Worm (Caenorhabditis elegans) whole organism, young adult: ENCODE measurements around the gene mccc-2.

Experiments
- B0261.1 ChIP-seq: sonication (generic microtip); optimal IDR thresholded peaks from 2 replicates; lab custom pipeline; 2016; ENCODE audit warnings: mild to moderate bottlenecking, missing genetic modification characterization, moderate library complexity, missing compliant biosample characterization
- B0336.3 ChIP-seq: fragments of 200-800 bp; sonication (Bioruptor generic); IDR thresholded peaks from 2 replicates; pipeline ENCODE4 v1.3.6; 2022; ENCODE audit warnings: missing genetic modification characterization, missing compliant biosample characterization
- D2030.7 ChIP-seq: fragments of 200-800 bp; sonication (Bioruptor generic); IDR thresholded peaks from 2 replicates; pipeline ENCODE4 v1.3.6; 2022; ENCODE audit warnings: missing genetic modification reagents, missing genetic modification characterization, missing compliant biosample characterization
- F33H1.4 ChIP-seq: fragments of 200-800 bp; sonication (Bioruptor generic); IDR thresholded peaks from 2 replicates; pipeline ENCODE4 v1.3.6; 2022; ENCODE audit warnings: missing genetic modification reagents, missing genetic modification characterization, missing compliant biosample characterization
- F49E8.2 ChIP-seq: sonication (generic microtip); optimal IDR thresholded peaks from 3 replicates; lab custom pipeline; 2017; ENCODE audit warnings: missing genetic modification characterization, mild to moderate bottlenecking, missing compliant biosample characterization, antibody characterized with exemption, moderate library complexity; ENCODE audit not compliant: insufficient read depth
- F52B5.7 ChIP-seq: sonication (generic microtip); optimal IDR thresholded peaks from 2 replicates; lab custom pipeline; 2016; ENCODE audit warnings: mild to moderate bottlenecking, missing genetic modification characterization, missing compliant biosample characterization
- T07F8.4 ChIP-seq: sonication (generic microtip); optimal IDR thresholded peaks from 2 replicates; lab custom pipeline; 2016; ENCODE audit warnings: mild to moderate bottlenecking, missing genetic modification characterization, moderate library complexity, missing compliant biosample characterization
- Y53F4B.3 ChIP-seq: fragments of 200-800 bp; sonication (Bioruptor generic); IDR thresholded peaks from 2 replicates; pipeline ENCODE4 v1.3.6; 2022; ENCODE audit warnings: missing genetic modification reagents, missing genetic modification characterization, missing compliant biosample characterization
- Y56A3A.18 ChIP-seq: fragments of 200-800 bp; sonication (Bioruptor generic); IDR thresholded peaks from 2 replicates; pipeline ENCODE4 v1.3.6; 2022; ENCODE audit warnings: missing genetic modification reagents, missing genetic modification characterization, missing compliant biosample characterization
- Y79H2A.3 ChIP-seq: fragments of 200-800 bp; sonication (Bioruptor generic); conservative IDR thresholded peaks from 2 replicates; pipeline ENCODE4 v1.3.6; 2022; ENCODE audit warnings: missing genetic modification reagents, missing genetic modification characterization, missing compliant biosample characterization
- ama-1 ChIP-seq, 3 experiments: fragments of 150-350 bp in 1 of 3; sonication (generic microtip) in 2 of 3; optimal IDR thresholded peaks; 2 replicates each; lab custom pipeline; 2014 to 2018; ENCODE audit warnings: missing biosample characterization in 2 of 3, missing genetic modification characterization in 2 of 3, missing genetic modification reagents in 2 of 3
- aptf-2 ChIP-seq: fragments of 200-800 bp; sonication (Bioruptor generic); conservative IDR thresholded peaks from 2 replicates; pipeline ENCODE4 v1.3.6; 2022; ENCODE audit warnings: missing genetic modification reagents, missing genetic modification characterization, missing compliant biosample characterization
- atf-7 ChIP-seq: sonication (generic microtip); optimal IDR thresholded peaks from 2 replicates; lab custom pipeline; 2017; ENCODE audit warnings: mild to moderate bottlenecking, missing genetic modification characterization, missing compliant biosample characterization
- athp-1 ChIP-seq: sonication (generic microtip); optimal IDR thresholded peaks from 2 replicates; lab custom pipeline; 2017; ENCODE audit warnings: mild to moderate bottlenecking, missing genetic modification characterization, missing compliant biosample characterization
- attf-3 ChIP-seq: fragments of 200-800 bp; sonication (Bioruptor generic); conservative IDR thresholded peaks from 2 replicates; pipeline ENCODE4 v1.3.6; 2022; ENCODE audit warnings: missing genetic modification reagents, missing genetic modification characterization, missing compliant biosample characterization
- bed-2 ChIP-seq: fragments of 200-800 bp; sonication (Bioruptor generic); IDR thresholded peaks from 2 replicates; pipeline ENCODE4 v1.3.6; 2022; ENCODE audit warnings: missing genetic modification reagents, missing genetic modification characterization, missing compliant biosample characterization
- ceh-27 ChIP-seq: fragments of 200-800 bp; sonication (Bioruptor generic); optimal IDR thresholded peaks from 2 replicates; lab custom pipeline; 2018; ENCODE audit warnings: mild to moderate bottlenecking, missing genetic modification characterization, moderate library complexity, missing compliant biosample characterization
- ceh-40 ChIP-seq: fragments of 200-800 bp; sonication (Bioruptor generic); IDR thresholded peaks from 2 replicates; pipeline ENCODE4 v1.3.6; 2022; ENCODE audit warnings: missing genetic modification characterization, missing compliant biosample characterization
- ceh-58 ChIP-seq: fragments of 200-800 bp; sonication (Bioruptor generic); IDR thresholded peaks from 2 replicates; pipeline ENCODE4 v1.3.6; 2022; ENCODE audit warnings: missing genetic modification characterization, missing compliant biosample characterization
- ceh-91 ChIP-seq: fragments of 200-800 bp; sonication (Bioruptor generic); IDR thresholded peaks from 2 replicates; pipeline ENCODE4 v1.3.6; 2022; ENCODE audit warnings: missing genetic modification reagents, missing genetic modification characterization, missing compliant biosample characterization
- chd-7 ChIP-seq: sonication (generic microtip); optimal IDR thresholded peaks from 2 replicates; lab custom pipeline; 2016; ENCODE audit warnings: mild to moderate bottlenecking, missing genetic modification characterization, moderate library complexity, missing compliant biosample characterization
- die-1 ChIP-seq: sonication (generic microtip); optimal IDR thresholded peaks from 2 replicates; lab custom pipeline; 2016; ENCODE audit warnings: missing genotype, mild to moderate bottlenecking, missing genetic modification characterization, missing compliant biosample characterization
- egl-18 ChIP-seq: fragments of 200-800 bp; sonication (Bioruptor generic); IDR thresholded peaks from 2 replicates; pipeline ENCODE4 v1.3.6; 2022; ENCODE audit warnings: missing genetic modification reagents, missing genetic modification characterization, missing compliant biosample characterization
- egrh-3 ChIP-seq: fragments of 200-800 bp; sonication (Bioruptor generic); IDR thresholded peaks from 2 replicates; pipeline ENCODE4 v1.3.6; 2022; ENCODE audit warnings: missing genetic modification reagents, missing genetic modification characterization, missing compliant biosample characterization
- him-1 ChIP-seq: sonication (generic microtip); optimal IDR thresholded peaks from 2 replicates; lab custom pipeline; 2016; ENCODE audit warnings: missing genotype, missing genetic modification reagents, missing genetic modification characterization, missing compliant biosample characterization
- hsf-1 ChIP-seq: fragments of 200-800 bp; sonication (Bioruptor generic); IDR thresholded peaks from 2 replicates; pipeline ENCODE4 v1.3.6; 2022; ENCODE audit warnings: missing genetic modification reagents, missing genetic modification characterization, missing compliant biosample characterization
- let-526 ChIP-seq: fragments of 200-800 bp; sonication (Bioruptor generic); IDR thresholded peaks from 2 replicates; pipeline ENCODE4 v1.3.6; 2022; ENCODE audit warnings: missing genetic modification reagents, missing genetic modification characterization, missing compliant biosample characterization
- let-607 ChIP-seq, 2 experiments: fragments of 200-800 bp in 1 of 2; sonication (Bioruptor generic) in 1 of 2; sonication (generic microtip) in 1 of 2; optimal IDR thresholded peaks; 2 replicates each; lab custom pipeline; 2016 to 2018; ENCODE audit warnings: mild to moderate bottlenecking in 2 of 2, missing compliant biosample characterization in 2 of 2, missing genetic modification characterization in 2 of 2, moderate library complexity in 2 of 2, missing genotype in 1 of 2
- lin-54 ChIP-seq: fragments of 200-800 bp; sonication (Bioruptor generic); optimal IDR thresholded peaks from 2 replicates; lab custom pipeline; 2018; ENCODE audit warnings: mild to moderate bottlenecking, missing genetic modification characterization, missing compliant biosample characterization
- lir-1 ChIP-seq: fragments of 200-800 bp; sonication (Bioruptor generic); conservative IDR thresholded peaks from 2 replicates; pipeline ENCODE4 v1.3.6; 2022; ENCODE audit warnings: missing genetic modification reagents, missing genetic modification characterization, missing compliant biosample characterization
- lsy-27 ChIP-seq: sonication (generic microtip); optimal IDR thresholded peaks from 2 replicates; lab custom pipeline; 2017; ENCODE audit warnings: missing genetic modification characterization, mild to moderate bottlenecking, missing compliant biosample characterization, antibody characterized with exemption, missing genotype, borderline replicate concordance; ENCODE audit not compliant: insufficient read depth
- mcd-1 ChIP-seq: fragments of 200-800 bp; sonication (Bioruptor generic); IDR thresholded peaks from 2 replicates; pipeline ENCODE4 v1.3.6; 2022; ENCODE audit warnings: missing genetic modification reagents, missing genetic modification characterization, missing compliant biosample characterization
- mxl-1 ChIP-seq: sonication (generic microtip); optimal IDR thresholded peaks from 2 replicates; lab custom pipeline; 2016; ENCODE audit warnings: missing genetic modification characterization, missing compliant biosample characterization
- nfyb-1 ChIP-seq: fragments of 200-800 bp; sonication (Bioruptor generic); IDR thresholded peaks from 2 replicates; pipeline ENCODE4 v1.3.6; 2022; ENCODE audit warnings: missing genetic modification reagents, missing genetic modification characterization, missing compliant biosample characterization
- pbrm-1 ChIP-seq: fragments of 200-800 bp; sonication (Bioruptor generic); IDR thresholded peaks from 2 replicates; pipeline ENCODE4 v1.3.6; 2022; ENCODE audit warnings: missing genetic modification reagents, missing genetic modification characterization, missing compliant biosample characterization
- rcor-1 ChIP-seq: fragments of 200-800 bp; sonication (Bioruptor generic); IDR thresholded peaks from 2 replicates; pipeline ENCODE4 v1.3.6; 2022; ENCODE audit warnings: missing genetic modification reagents, missing genetic modification characterization, missing compliant biosample characterization
- repo-1 ChIP-seq: sonication (generic microtip); optimal IDR thresholded peaks from 2 replicates; lab custom pipeline; 2017; ENCODE audit warnings: mild to moderate bottlenecking, missing genetic modification characterization, missing compliant biosample characterization
- rpc-1 ChIP-seq, 2 experiments: fragments of 150-350 bp in 1 of 2; sonication (generic microtip) in 1 of 2; optimal IDR thresholded peaks; 2 replicates each; lab custom pipeline; 2014 to 2018; ENCODE audit warnings: missing biosample characterization in 1 of 2, missing genetic modification characterization in 1 of 2, missing genetic modification reagents in 1 of 2, missing genotype in 1 of 2
- sdz-38 ChIP-seq: sonication (generic microtip); optimal IDR thresholded peaks from 2 replicates; lab custom pipeline; 2016; ENCODE audit warnings: missing genotype, missing genetic modification characterization, missing compliant biosample characterization
- snpc-1.1 ChIP-seq: sonication (generic microtip); optimal IDR thresholded peaks from 2 replicates; lab custom pipeline; 2017; ENCODE audit warnings: missing genetic modification characterization, mild to moderate bottlenecking, missing compliant biosample characterization, antibody characterized with exemption, moderate library complexity, missing genotype, missing genetic modification reagents; ENCODE audit not compliant: insufficient read depth
- snpc-3.4 ChIP-seq: sonication (generic microtip); optimal IDR thresholded peaks from 2 replicates; lab custom pipeline; 2017; ENCODE audit warnings: missing genetic modification characterization, mild to moderate bottlenecking, missing compliant biosample characterization, antibody characterized with exemption, moderate library complexity, missing genotype, missing genetic modification reagents
- somi-1 ChIP-seq: fragments of 200-800 bp; sonication (Bioruptor generic); optimal IDR thresholded peaks from 2 replicates; lab custom pipeline; 2018; ENCODE audit warnings: mild to moderate bottlenecking, missing genetic modification characterization, missing compliant biosample characterization
- tbx-9 ChIP-seq: sonication (generic microtip); optimal IDR thresholded peaks from 2 replicates; lab custom pipeline; 2016; ENCODE audit warnings: borderline replicate concordance, missing genetic modification characterization, inconsistent platforms, missing compliant biosample characterization
- unc-62 ChIP-seq: fragments of 150-350 bp; optimal IDR thresholded peaks from 2 replicates; lab custom pipeline; 2014; ENCODE audit warnings: missing biosample characterization, missing genetic modification reagents, missing genetic modification characterization
- zfh-2 ChIP-seq: fragments of 200-800 bp; sonication (Bioruptor generic); conservative IDR thresholded peaks from 2 replicates; pipeline ENCODE4 v1.3.6; 2022; ENCODE audit warnings: missing genetic modification reagents, missing genetic modification characterization, missing compliant biosample characterization
- ztf-18 ChIP-seq: sonication (generic microtip); optimal IDR thresholded peaks from 2 replicates; lab custom pipeline; 2016; ENCODE audit warnings: missing genotype, mild to moderate bottlenecking, missing genetic modification characterization, missing compliant biosample characterization

mccc-2 gene

ce11 chrIII:9104060-9104459 is 14.9 kb upstream of the mccc-2 start (continued):
- no peak for TF ChIP-seq let-607 (tag; optimal IDR thresholded peaks at IDR 0.05; lab: Kevin White, UChicago)
- TF ChIP-seq tbx-9, result no peak
- TF ChIP-seq snpc-1.1 (tag; lab: Kevin White, UChicago), result peak; percentile 88
- TF ChIP-seq repo-1 (tag; lab: Kevin White, UChicago), result peak; percentile 52
- peak; percentile 76 for TF ChIP-seq D2030.7
- TF ChIP-seq Y56A3A.18 (GFP tag; lab: Robert Waterston, UW), result 0 out of 2 replicates have a peak, but pooled peaks have one; percentile 70
- TF ChIP-seq bed-2 (GFP tag; lab: Robert Waterston, UW), result no peak
- TF ChIP-seq pbrm-1 (GFP tag; lab: Robert Waterston, UW), result 0 out of 2 replicates have a peak, but pooled peaks have one; percentile 55
- TF ChIP-seq ama-1 (optimal IDR thresholded peaks at IDR 0.05; lab: Kevin White, UChicago), result no peak
- peak in 1 of 2 experiments; percentile 3 for TF ChIP-seq ama-1 (GFP tag; optimal IDR thresholded peaks at IDR 0.05; lab: Kevin White, UChicago)
- TF ChIP-seq F52B5.7 (tag; lab: Kevin White, UChicago), result peak; percentile 74
- TF ChIP-seq hsf-1, result peak; percentile 9; the same call in 1 of the 2 replicates
- TF ChIP-seq F49E8.2 (tag; lab: Kevin White, UChicago), result peak; percentile 40
- no peak for TF ChIP-seq sdz-38
- peak; percentile 30 for TF ChIP-seq snpc-3.4
- peak; percentile 86 for TF ChIP-seq die-1
- TF ChIP-seq aptf-2 (GFP tag; lab: Robert Waterston, UW), result peak; percentile 69; the same call in 1 of the 2 replicates
- peak; percentile 46; the same call in 1 of the 2 replicates for TF ChIP-seq egrh-3 (GFP tag; lab: Robert Waterston, UW)
- peak; percentile 92 for TF ChIP-seq him-1 (tag; lab: Kevin White, UChicago)
- TF ChIP-seq B0261.1 (tag; lab: Kevin White, UChicago), result peak; percentile 84
- peak; percentile 54 for TF ChIP-seq lin-54 (GFP tag; lab: Kevin White, UChicago)
- TF ChIP-seq F33H1.4 (GFP tag; lab: Robert Waterston, UW), result peak; percentile 32; the same call in 1 of the 2 replicates
- TF ChIP-seq athp-1 (tag; lab: Kevin White, UChicago), result peak; percentile 34
- TF ChIP-seq ceh-58 (GFP tag; lab: Robert Waterston, UW), result no peak
- TF ChIP-seq attf-3, result peak; percentile 64
- peak; percentile 72 for TF ChIP-seq mcd-1 (GFP tag; lab: Robert Waterston, UW)
- peak; percentile 85 for TF ChIP-seq nfyb-1 (GFP tag; lab: Robert Waterston, UW)
- peak; percentile 68 for TF ChIP-seq rcor-1 (GFP tag; lab: Robert Waterston, UW)
- TF ChIP-seq chd-7, result peak; percentile 67
- peak; percentile 51 for TF ChIP-seq mxl-1
- TF ChIP-seq ceh-27 (GFP tag; lab: Kevin White, UChicago), result peak; percentile 35
- TF ChIP-seq unc-62 (GFP tag; lab: Kevin White, UChicago), result no peak
- TF ChIP-seq ceh-40 (GFP tag; lab: Robert Waterston, UW), result no peak
- peak; percentile 27; the same call in 1 of the 2 replicates for TF ChIP-seq Y53F4B.3
- TF ChIP-seq T07F8.4 (tag; lab: Kevin White, UChicago), result peak; percentile 56
- peak; percentile 77 for TF ChIP-seq lsy-27 (tag; lab: Kevin White, UChicago)
- TF ChIP-seq rpc-1 (optimal IDR thresholded peaks at IDR 0.05; lab: Kevin White, UChicago), result peak; percentile 74
- TF ChIP-seq rpc-1 (tag; optimal IDR thresholded peaks at IDR 0.05; lab: Kevin White, UChicago), result peak; percentile 80
- TF ChIP-seq atf-7 (tag; lab: Kevin White, UChicago), result no peak
- 0 out of 2 replicates have a peak, but pooled peaks have one; percentile 57 for TF ChIP-seq Y79H2A.3 (GFP tag; lab: Robert Waterston, UW)
- no peak for TF ChIP-seq lir-1 (GFP tag; lab: Robert Waterston, UW)
- TF ChIP-seq ceh-91 (GFP tag; lab: Robert Waterston, UW), result peak; percentile 52
- peak; percentile 70 for TF ChIP-seq ztf-18 (tag; lab: Kevin White, UChicago)
- TF ChIP-seq let-526 (GFP tag; lab: Robert Waterston, UW), result peak; percentile 76; the same call in 1 of the 2 replicates
- no peak for TF ChIP-seq zfh-2 (GFP tag; lab: Robert Waterston, UW)
- peak; percentile 24 for TF ChIP-seq somi-1
- TF ChIP-seq B0336.3 (GFP tag; lab: Robert Waterston, UW), result peak; percentile 62
- 0 out of 2 replicates have a peak, but pooled peaks have one; percentile 36 for TF ChIP-seq egl-18 (GFP tag; lab: Robert Waterston, UW)
